Fruit fly (Drosophila melanogaster) whole organism, embryonic: ENCODE data around the gene Ser7.

Experiments
- Ada2b ChIP-seq: fragments of 200-800 bp; sonication (Bioruptor generic); IDR thresholded peaks from 2 replicates; pipeline ENCODE4 v1.3.6; 2022; ENCODE audit warnings: missing biosample characterization, missing genetic modification characterization
- Atf-2 ChIP-seq: fragments of 200-800 bp; sonication (Bioruptor generic); optimal IDR thresholded peaks from 2 replicates; lab custom pipeline; 2016; ENCODE audit warnings: missing biosample characterization, missing genetic modification characterization
- Bgb ChIP-seq: fragments of 200-800 bp; sonication (Bioruptor generic); IDR thresholded peaks from 2 replicates; pipeline ENCODE4 v1.3.6; 2022; ENCODE audit warnings: missing biosample characterization, missing genetic modification characterization; ENCODE audit not compliant: partially characterized antibody
- CG1024 ChIP-seq: fragments of 200-800 bp; sonication (Bioruptor generic); IDR thresholded peaks from 2 replicates; pipeline ENCODE4 v1.3.6; 2022; ENCODE audit warnings: missing biosample characterization, missing genetic modification characterization
- CG10267 ChIP-seq: fragments of 200-800 bp; sonication (Bioruptor generic); optimal IDR thresholded peaks from 2 replicates; lab custom pipeline; 2018; ENCODE audit warnings: missing biosample characterization, mild to moderate bottlenecking, missing genetic modification characterization, moderate library complexity
- CG10462 ChIP-seq: fragments of 200-800 bp; sonication (Bioruptor generic); optimal IDR thresholded peaks from 2 replicates; lab custom pipeline; 2016; ENCODE audit warnings: missing biosample characterization, missing genetic modification characterization
- CG11504 ChIP-seq: fragments of 200-800 bp; sonication (Bioruptor generic); optimal IDR thresholded peaks from 3 replicates; lab custom pipeline; 2019; ENCODE audit warnings: missing biosample characterization, mild to moderate bottlenecking, missing genetic modification characterization, moderate library complexity
- CG12219 ChIP-seq: fragments of 200-800 bp; sonication (Bioruptor generic); optimal IDR thresholded peaks from 3 replicates; lab custom pipeline; 2018; ENCODE audit warnings: missing biosample characterization, mild to moderate bottlenecking, missing genetic modification characterization
- CG14014 ChIP-seq: fragments of 200-800 bp; sonication (Bioruptor generic); IDR thresholded peaks from 2 replicates; pipeline ENCODE4 v1.3.6; 2022; ENCODE audit warnings: missing biosample characterization, missing genetic modification characterization
- CG15269 ChIP-seq: fragments of 200-800 bp; sonication (Bioruptor generic); optimal IDR thresholded peaks from 2 replicates; lab custom pipeline; 2018; ENCODE audit warnings: missing biosample characterization, mild to moderate bottlenecking, missing genetic modification characterization, moderate library complexity
- CG15479 ChIP-seq: fragments of 200-800 bp; sonication (Bioruptor generic); optimal IDR thresholded peaks from 3 replicates; lab custom pipeline; 2019; ENCODE audit warnings: missing biosample characterization, mild to moderate bottlenecking, missing genetic modification characterization, moderate library complexity
- CG15514 ChIP-seq: fragments of 200-800 bp; sonication (Bioruptor generic); optimal IDR thresholded peaks from 3 replicates; lab custom pipeline; 2017; ENCODE audit warnings: missing biosample characterization, missing genetic modification characterization, mild to moderate bottlenecking, moderate library complexity, missing genetic modification reagents
- CG1603 ChIP-seq: fragments of 200-800 bp; sonication (Bioruptor generic); optimal IDR thresholded peaks from 2 replicates; lab custom pipeline; 2019; ENCODE audit warnings: missing biosample characterization, mild to moderate bottlenecking, missing genetic modification characterization, moderate library complexity
- CG16813 ChIP-seq: fragments of 200-800 bp; sonication (Bioruptor generic); IDR thresholded peaks from 3 replicates; pipeline ENCODE4 v1.3.6; 2022; ENCODE audit warnings: missing biosample characterization, missing genetic modification characterization; ENCODE audit not compliant: partially characterized antibody
- CG17612 ChIP-seq: fragments of 200-800 bp; sonication (Bioruptor generic); IDR thresholded peaks from 2 replicates; pipeline ENCODE4 v1.3.6; 2022; ENCODE audit warnings: missing biosample characterization, missing genetic modification characterization
- CG1792 ChIP-seq: fragments of 200-800 bp; sonication (Bioruptor generic); optimal IDR thresholded peaks from 2 replicates; lab custom pipeline; 2016; ENCODE audit warnings: missing biosample characterization, missing genetic modification characterization
- CG18764 ChIP-seq: fragments of 200-800 bp; sonication (Bioruptor generic); optimal IDR thresholded peaks from 3 replicates; lab custom pipeline; 2016; ENCODE audit warnings: missing biosample characterization, missing genetic modification characterization
- CG31388 ChIP-seq: fragments of 200-800 bp; sonication (Bioruptor generic); optimal IDR thresholded peaks from 2 replicates; lab custom pipeline; 2016; ENCODE audit warnings: missing biosample characterization, missing genetic modification characterization
- CG3281 ChIP-seq: fragments of 200-800 bp; sonication (Bioruptor generic); optimal IDR thresholded peaks from 3 replicates; lab custom pipeline; 2017; ENCODE audit warnings: missing biosample characterization, mild to moderate bottlenecking, missing genetic modification characterization
- CG33557 ChIP-seq: fragments of 200-800 bp; sonication (Bioruptor generic); optimal IDR thresholded peaks from 2 replicates; lab custom pipeline; 2019; ENCODE audit warnings: missing biosample characterization, mild to moderate bottlenecking, missing genetic modification characterization, moderate library complexity
- CG4360 ChIP-seq: fragments of 200-800 bp; sonication (Bioruptor generic); IDR thresholded peaks from 2 replicates; pipeline ENCODE4 v1.3.6; 2022; ENCODE audit warnings: missing biosample characterization, missing genetic modification characterization
- CG6272 ChIP-seq: fragments of 200-800 bp; sonication (Bioruptor generic); IDR thresholded peaks from 2 replicates; pipeline ENCODE4 v1.3.6; 2022; ENCODE audit warnings: missing biosample characterization, missing genetic modification characterization
- CG9817 ChIP-seq: fragments of 200-800 bp; sonication (Bioruptor generic); optimal IDR thresholded peaks from 2 replicates; lab custom pipeline; 2018; ENCODE audit warnings: missing biosample characterization, mild to moderate bottlenecking, missing genetic modification characterization, moderate library complexity
- CTCF ChIP-seq: fragments of 200-800 bp; sonication (Bioruptor generic); optimal IDR thresholded peaks from 2 replicates; lab custom pipeline; 2017; ENCODE audit warnings: missing biosample characterization, mild to moderate bottlenecking, missing genetic modification characterization, moderate library complexity
- Gug ChIP-seq: fragments of 200-800 bp; sonication (Bioruptor generic); IDR thresholded peaks from 4 replicates; pipeline ENCODE4 v1.3.6; 2022; ENCODE audit warnings: missing biosample characterization, missing genetic modification characterization
- HLHmδ ChIP-seq: fragments of 200-800 bp; sonication (Bioruptor generic); optimal IDR thresholded peaks from 2 replicates; lab custom pipeline; 2018; ENCODE audit warnings: missing biosample characterization, mild to moderate bottlenecking, missing genetic modification characterization, moderate library complexity
- Mrtf ChIP-seq: fragments of 200-800 bp; sonication (Bioruptor generic); IDR thresholded peaks from 3 replicates; pipeline ENCODE4 v1.3.6; 2022; ENCODE audit warnings: missing biosample characterization, missing genetic modification characterization
- Nf-YC ChIP-seq: fragments of 200-800 bp; optimal IDR thresholded peaks from 3 replicates; lab custom pipeline; 2019; ENCODE audit warnings: missing biosample characterization, mild to moderate bottlenecking, missing genetic modification characterization, moderate library complexity
- Opbp ChIP-seq: fragments of 200-800 bp; sonication (Bioruptor generic); IDR thresholded peaks from 3 replicates; pipeline ENCODE4 v1.3.6; 2022; ENCODE audit warnings: missing biosample characterization, missing genetic modification characterization; ENCODE audit not compliant: partially characterized antibody
- PHDP ChIP-seq: fragments of 200-800 bp; sonication (Bioruptor generic); optimal IDR thresholded peaks from 3 replicates; lab custom pipeline; 2018; ENCODE audit warnings: missing biosample characterization, mild to moderate bottlenecking, missing genetic modification characterization, moderate library complexity
- Scr ChIP-seq: fragments of 200-800 bp; sonication (Bioruptor generic); IDR thresholded peaks from 2 replicates; pipeline ENCODE4 v1.3.6; 2022; ENCODE audit warnings: missing biosample characterization, missing genetic modification characterization; ENCODE audit not compliant: partially characterized antibody
- Sin3A ChIP-seq: fragments of >200 bp; optimal IDR thresholded peaks from 2 replicates; lab custom pipeline; 2018
- Usf ChIP-seq: fragments of 200-800 bp; sonication (Bioruptor generic); optimal IDR thresholded peaks from 2 replicates; lab custom pipeline; 2017; ENCODE audit warnings: missing genotype, missing biosample characterization, missing genetic modification characterization
- abd-A ChIP-seq: fragments of 200-800 bp; sonication (Bioruptor generic); optimal IDR thresholded peaks from 3 replicates; lab custom pipeline; 2019; ENCODE audit warnings: missing biosample characterization, mild to moderate bottlenecking, missing genetic modification characterization, moderate library complexity
- al ChIP-seq: fragments of 200-800 bp; sonication (Bioruptor generic); IDR thresholded peaks from 2 replicates; pipeline ENCODE4 v1.3.6; 2022; ENCODE audit warnings: missing biosample characterization, missing genetic modification characterization
- bigmax ChIP-seq: fragments of 200-800 bp; sonication (Bioruptor generic); optimal IDR thresholded peaks from 2 replicates; lab custom pipeline; 2018; ENCODE audit warnings: missing biosample characterization, mild to moderate bottlenecking, missing genetic modification characterization
- br ChIP-seq: fragments of >200 bp; optimal IDR thresholded peaks from 2 replicates; lab custom pipeline; 2017
- cas ChIP-seq: fragments of 200-800 bp; sonication (Bioruptor generic); IDR thresholded peaks from 2 replicates; pipeline ENCODE4 v1.3.6; 2022; ENCODE audit warnings: missing biosample characterization, missing genetic modification characterization
- eyg ChIP-seq: fragments of 200-800 bp; sonication (Bioruptor generic); optimal IDR thresholded peaks from 3 replicates; lab custom pipeline; 2016; ENCODE audit warnings: missing biosample characterization, missing genetic modification characterization
- gem ChIP-seq: fragments of 200-800 bp; sonication (Bioruptor generic); optimal IDR thresholded peaks from 2 replicates; lab custom pipeline; 2019; ENCODE audit warnings: missing biosample characterization, mild to moderate bottlenecking, missing genetic modification characterization, moderate library complexity
- hth ChIP-seq: fragments of >200 bp; optimal IDR thresholded peaks from 2 replicates; lab custom pipeline; 2017; ENCODE audit warnings: inconsistent platforms
- ind ChIP-seq: fragments of 200-800 bp; sonication (Bioruptor generic); optimal IDR thresholded peaks from 3 replicates; lab custom pipeline; 2016; ENCODE audit warnings: missing biosample characterization, missing genetic modification characterization
- insv ChIP-seq, 2 experiments: fragments of 200-800 bp; sonication (Bioruptor generic); optimal IDR thresholded peaks; 3 replicates each; lab custom pipeline; 2016 to 2018; ENCODE audit warnings: missing biosample characterization in 2 of 2, missing genetic modification characterization in 2 of 2
- jigr1 ChIP-seq: fragments of 200-800 bp; sonication (Bioruptor generic); IDR thresholded peaks from 3 replicates; pipeline ENCODE4 v1.3.6; 2022; ENCODE audit warnings: missing biosample characterization, missing genetic modification characterization
- jumu ChIP-seq: fragments of 200-800 bp; sonication (Bioruptor generic); optimal IDR thresholded peaks from 3 replicates; lab custom pipeline; 2016; ENCODE audit warnings: missing biosample characterization, missing genetic modification characterization
- kay ChIP-seq: fragments of 200-800 bp; sonication (Bioruptor generic); optimal IDR thresholded peaks from 2 replicates; lab custom pipeline; 2016; ENCODE audit warnings: missing biosample characterization, missing genetic modification characterization
- kni ChIP-seq: fragments of 200-800 bp; sonication (Bioruptor generic); optimal IDR thresholded peaks from 3 replicates; lab custom pipeline; 2017; ENCODE audit warnings: mild to moderate bottlenecking, missing biosample characterization, missing genetic modification reagents, missing genetic modification characterization
- mam ChIP-seq: fragments of 200-800 bp; sonication (Bioruptor generic); optimal IDR thresholded peaks from 3 replicates; lab custom pipeline; 2016; ENCODE audit warnings: missing biosample characterization, missing genetic modification characterization
- onecut ChIP-seq: fragments of 200-800 bp; sonication (Bioruptor generic); IDR thresholded peaks from 2 replicates; pipeline ENCODE4 v1.3.6; 2022; ENCODE audit warnings: missing biosample characterization, missing genetic modification characterization
- org-1 ChIP-seq: fragments of 200-800 bp; sonication (Bioruptor generic); optimal IDR thresholded peaks from 2 replicates; lab custom pipeline; 2017; ENCODE audit warnings: missing biosample characterization, missing genetic modification characterization
- pum ChIP-seq: fragments of 200-800 bp; sonication (Bioruptor generic); optimal IDR thresholded peaks from 2 replicates; lab custom pipeline; 2016; ENCODE audit warnings: missing biosample characterization, missing genetic modification characterization
- slbo ChIP-seq: fragments of 200-800 bp; sonication (Bioruptor generic); IDR thresholded peaks from 2 replicates; pipeline ENCODE4 v1.3.6; 2022; ENCODE audit warnings: missing biosample characterization, missing genetic modification characterization
- twi ChIP-seq: fragments of 200-800 bp; optimal IDR thresholded peaks from 2 replicates; lab custom pipeline; 2019; ENCODE audit warnings: missing biosample characterization, mild to moderate bottlenecking, missing genetic modification characterization, moderate library complexity

The Ser7 gene

DNA sequence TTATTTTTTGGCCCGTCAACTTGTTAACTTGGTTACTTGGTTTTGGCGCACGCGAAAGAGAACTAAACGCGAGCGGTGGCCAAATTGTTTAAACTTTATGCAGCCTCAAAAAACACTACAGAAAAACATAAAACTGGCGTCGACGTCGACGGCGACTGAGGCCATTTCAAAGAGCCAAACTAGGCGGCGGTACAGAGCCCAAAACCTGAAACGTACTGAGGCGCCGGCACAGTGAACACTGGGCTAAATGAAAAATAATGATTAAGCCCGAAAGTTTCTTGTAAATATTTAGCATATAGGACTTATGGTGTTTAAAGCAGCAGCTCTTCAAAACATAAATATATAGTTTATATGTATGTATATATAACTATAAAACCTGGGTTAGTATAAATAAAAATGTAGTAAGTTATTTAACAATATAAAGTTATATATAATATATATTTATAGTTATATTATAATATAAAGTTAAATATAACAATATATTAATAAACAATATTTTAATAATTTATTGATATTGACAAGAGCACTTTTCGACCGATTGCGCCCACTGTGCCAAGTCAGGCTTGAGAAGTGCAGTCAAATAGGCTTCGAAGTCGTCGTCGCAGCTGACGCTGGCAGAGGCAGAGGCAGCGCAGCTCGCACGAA is 34.6 kb downstream of the Ser7 start, which contains the start of gene CG15249:
CG15249 (minus strand) TSS at position 51 of the 645 bp plus-strand sequence.
- TF ChIP-seq CG6272 (GFP tag; lab: Robert Waterston, UW), result no peak
- no peak for TF ChIP-seq onecut (GFP tag; lab: Robert Waterston, UW)
- TF ChIP-seq CG17612 (GFP tag; lab: Robert Waterston, UW), result no peak
- TF ChIP-seq CG16813, result no peak
- TF ChIP-seq pum (GFP tag; lab: Kevin White, UChicago), result no peak
- TF ChIP-seq CG14014 (GFP tag; lab: Robert Waterston, UW), result no peak
- no peak for TF ChIP-seq Opbp
- TF ChIP-seq jigr1, result no peak
- no peak for TF ChIP-seq cas (GFP tag; lab: Robert Waterston, UW)
- no peak for TF ChIP-seq org-1 (GFP tag; lab: Kevin White, UChicago)
- peak; percentile 27 for TF ChIP-seq CG3281 (GFP tag; lab: Kevin White, UChicago)
- TF ChIP-seq kni (GFP tag; lab: Kevin White, UChicago), result no peak
- no peak for TF ChIP-seq Bgb (GFP tag; lab: Robert Waterston, UW)
- no peak for TF ChIP-seq br (lab: Kevin White, UChicago)
- TF ChIP-seq CG4360 (GFP tag; lab: Robert Waterston, UW), result no peak
- no peak for TF ChIP-seq CG1603
- no peak for TF ChIP-seq kay (GFP tag; lab: Kevin White, UChicago)
- TF ChIP-seq Atf-2, result no peak
- peak; percentile 79 for TF ChIP-seq gem
- TF ChIP-seq slbo, result no peak
- TF ChIP-seq abd-A (tag; lab: Kevin White, UChicago), result no peak
- TF ChIP-seq al (GFP tag; lab: Robert Waterston, UW), result no peak
- no peak for TF ChIP-seq mam (GFP tag; lab: Kevin White, UChicago)
- TF ChIP-seq HLHmδ (GFP tag; lab: Kevin White, UChicago), result no peak
- TF ChIP-seq Ada2b (GFP tag; lab: Robert Waterston, UW), result no peak
- TF ChIP-seq hth (lab: Kevin White, UChicago), result no peak
- TF ChIP-seq CG11504 (tag; lab: Kevin White, UChicago), result peak; percentile 75
- TF ChIP-seq PHDP (tag; lab: Kevin White, UChicago), result peak; percentile 57
- TF ChIP-seq CG9817 (tag; lab: Kevin White, UChicago), result no peak
- TF ChIP-seq Sin3A (lab: Kevin White, UChicago), result no peak
- TF ChIP-seq Usf (GFP tag; lab: Kevin White, UChicago), result no peak
- TF ChIP-seq CG33557 (GFP tag; lab: Kevin White, UChicago), result peak; percentile 36
- TF ChIP-seq CG18764 (GFP tag; lab: Kevin White, UChicago), result no peak
- no peak for TF ChIP-seq Gug (GFP tag; lab: Robert Waterston, UW)
- peak; percentile 58 for TF ChIP-seq CG10267 (tag; lab: Kevin White, UChicago)
- TF ChIP-seq CG1024 (GFP tag; lab: Robert Waterston, UW), result no peak
- TF ChIP-seq Scr (GFP tag; lab: Robert Waterston, UW), result no peak
- no peak for TF ChIP-seq CTCF (GFP tag; lab: Kevin White, UChicago)
- no peak for TF ChIP-seq CG1792 (GFP tag; lab: Kevin White, UChicago)
- TF ChIP-seq insv (GFP tag; optimal IDR thresholded peaks at IDR 0.05; lab: Kevin White, UChicago), result no peak
- TF ChIP-seq ind (GFP tag; lab: Kevin White, UChicago), result peak; percentile 23
- TF ChIP-seq CG15514 (GFP tag; lab: Kevin White, UChicago), result no peak
- no peak for TF ChIP-seq CG15479
- TF ChIP-seq CG10462 (GFP tag; lab: Kevin White, UChicago), result no peak
- TF ChIP-seq twi (tag; lab: Kevin White, UChicago), result no peak
- no peak for TF ChIP-seq jumu (GFP tag; lab: Kevin White, UChicago)
- TF ChIP-seq CG15269, result peak; percentile 63
- no peak for TF ChIP-seq eyg (GFP tag; lab: Kevin White, UChicago)
- TF ChIP-seq bigmax (GFP tag; lab: Kevin White, UChicago), result no peak
- TF ChIP-seq CG12219 (GFP tag; lab: Kevin White, UChicago), result no peak
- TF ChIP-seq Mrtf (GFP tag; lab: Robert Waterston, UW), result no peak
- TF ChIP-seq Nf-YC (tag; lab: Kevin White, UChicago), result peak; percentile 60
- TF ChIP-seq CG31388 (GFP tag; lab: Kevin White, UChicago), result no peak
